ENCODE assay signal across 1 fruit fly cellular context in the genomic region with DNA sequence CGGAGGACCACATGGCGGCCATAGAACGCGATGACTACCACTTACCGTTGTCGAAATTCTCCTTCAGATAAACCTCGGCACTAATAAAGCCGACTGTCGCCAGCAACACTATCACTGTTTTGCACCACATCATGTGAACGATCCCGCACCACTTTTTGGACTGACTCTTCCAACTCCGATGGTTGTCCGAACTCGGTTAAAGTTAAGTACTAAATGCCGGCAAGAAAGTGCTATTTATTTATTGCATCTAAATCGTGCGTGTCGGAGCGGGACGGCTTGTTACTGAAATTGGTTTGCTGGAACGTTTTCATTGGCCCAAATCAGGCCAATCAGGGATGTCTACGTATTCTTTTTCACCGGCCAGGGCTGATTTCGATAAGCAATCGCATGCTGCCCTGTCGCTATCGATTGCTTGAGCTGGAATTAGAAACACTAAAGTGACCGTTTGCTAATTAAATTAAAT.
TF ChIP-seq lines count a peak whose summit lies in the region.

Gene Calr, minus strand, starts transcription at position 219 of the 463 bp plus-strand sequence.

TF ChIP-seq in whole organism, embryonic, 481 proteins besides CTCF, POLR2A, EP300 and RAD21 (continued from another document):
- peak; percentile 43 for TF ChIP-seq CG6854 (GFP tag; optimal IDR thresholded peaks at IDR 0.05; lab: Kevin White, UChicago)
- peak; percentile 44 for TF ChIP-seq ftz-f1 (GFP tag; optimal IDR thresholded peaks at IDR 0.05; lab: Kevin White, UChicago)
- TF ChIP-seq pros (GFP tag; optimal IDR thresholded peaks at IDR 0.05; lab: Kevin White, UChicago) = peak; percentile 53
- TF ChIP-seq CG11695 (GFP tag; IDR thresholded peaks at IDR 0.05; lab: Robert Waterston, UW) = no peak
- peak; percentile 63 for TF ChIP-seq zen (tag; optimal IDR thresholded peaks at IDR 0.05; lab: Kevin White, UChicago)
- no peak for TF ChIP-seq maf-S (GFP tag; optimal IDR thresholded peaks at IDR 0.05; lab: Kevin White, UChicago)
- TF ChIP-seq pho (GFP tag; optimal IDR thresholded peaks at IDR 0.05; lab: Kevin White, UChicago) = no peak
- TF ChIP-seq eyg (GFP tag; optimal IDR thresholded peaks at IDR 0.05; lab: Kevin White, UChicago) = peak; percentile 49
- TF ChIP-seq pita (GFP tag; optimal IDR thresholded peaks at IDR 0.05; lab: Kevin White, UChicago) = no peak
- peak; percentile 7 for TF ChIP-seq schlank (tag; optimal IDR thresholded peaks at IDR 0.05; lab: Kevin White, UChicago)
- TF ChIP-seq HmgZ (tag; optimal IDR thresholded peaks at IDR 0.05; lab: Kevin White, UChicago) = peak; percentile 51
- TF ChIP-seq sob (GFP tag; IDR thresholded peaks at IDR 0.05; lab: Robert Waterston, UW) = no peak
- TF ChIP-seq CG4328 (GFP tag; optimal IDR thresholded peaks at IDR 0.05; lab: Kevin White, UChicago) = peak; percentile 31
- peak; percentile 4 for TF ChIP-seq org-1 (GFP tag; optimal IDR thresholded peaks at IDR 0.05; lab: Kevin White, UChicago)
- peak; percentile 37 for TF ChIP-seq MTF-1 (GFP tag; optimal IDR thresholded peaks at IDR 0.05; lab: Kevin White, UChicago; ENCODE audit: borderline replicate concordance)
- peak; percentile 55 for TF ChIP-seq CG13894 (tag; optimal IDR thresholded peaks at IDR 0.05; lab: Kevin White, UChicago)
- TF ChIP-seq Optix (GFP tag; IDR thresholded peaks at IDR 0.05; lab: Robert Waterston, UW) = no peak
- peak; percentile 68 for TF ChIP-seq lilli (GFP tag; optimal IDR thresholded peaks at IDR 0.05; lab: Kevin White, UChicago)
- TF ChIP-seq CG8924 (tag; optimal IDR thresholded peaks at IDR 0.05; lab: Kevin White, UChicago) = peak; percentile 78
- TF ChIP-seq tin (GFP tag; optimal IDR thresholded peaks at IDR 0.05; lab: Kevin White, UChicago) = peak; percentile 21
- peak; percentile 100 for TF ChIP-seq Nf-YC (tag; optimal IDR thresholded peaks at IDR 0.05; lab: Kevin White, UChicago)
- no peak for TF ChIP-seq lmd (GFP tag; IDR thresholded peaks at IDR 0.05; lab: Robert Waterston, UW)
- TF ChIP-seq E2f1 (GFP tag; IDR thresholded peaks at IDR 0.05; lab: Robert Waterston, UW) = no peak
- peak; percentile 30 for TF ChIP-seq unpg (GFP tag; optimal IDR thresholded peaks at IDR 0.05; lab: Kevin White, UChicago)
- peak; percentile 29 for TF ChIP-seq kay (GFP tag; optimal IDR thresholded peaks at IDR 0.05; lab: Kevin White, UChicago)
- peak; percentile 32 for TF ChIP-seq CG18619 (GFP tag; optimal IDR thresholded peaks at IDR 0.05; lab: Kevin White, UChicago)
- TF ChIP-seq CG12219 (GFP tag; optimal IDR thresholded peaks at IDR 0.05; lab: Kevin White, UChicago) = peak; percentile 39
- peak; percentile 43 for TF ChIP-seq gcm2 (GFP tag; optimal IDR thresholded peaks at IDR 0.05; lab: Kevin White, UChicago)
- TF ChIP-seq CG10543 (GFP tag; optimal IDR thresholded peaks at IDR 0.05; lab: Kevin White, UChicago) = peak; percentile 34
- TF ChIP-seq dmrt11E (tag; optimal IDR thresholded peaks at IDR 0.05; lab: Kevin White, UChicago) = peak; percentile 27
- no peak for TF ChIP-seq Eip74EF (GFP tag; optimal IDR thresholded peaks at IDR 0.05; lab: Kevin White, UChicago)
- peak; percentile 46 for TF ChIP-seq Vsx1 (GFP tag; optimal IDR thresholded peaks at IDR 0.05; lab: Kevin White, UChicago)
- TF ChIP-seq stc (GFP tag; IDR thresholded peaks at IDR 0.05; lab: Robert Waterston, UW) = no peak
- no peak for TF ChIP-seq Ssrp (tag; optimal IDR thresholded peaks at IDR 0.05; lab: Kevin White, UChicago)
- no peak for TF ChIP-seq CG6683 (GFP tag; optimal IDR thresholded peaks at IDR 0.05; lab: Kevin White, UChicago)
- peak; percentile 31 for TF ChIP-seq Meics (GFP tag; optimal IDR thresholded peaks at IDR 0.05; lab: Kevin White, UChicago)
- peak; percentile 93 for TF ChIP-seq Lhr (GFP tag; optimal IDR thresholded peaks at IDR 0.05; lab: Kevin White, UChicago)
- TF ChIP-seq prd (optimal IDR thresholded peaks at IDR 0.05; lab: Kevin White, UChicago) = no peak
- TF ChIP-seq prd (GFP tag; IDR thresholded peaks at IDR 0.05; lab: Robert Waterston, UW) = no peak
- no peak for TF ChIP-seq CG5180 (GFP tag; optimal IDR thresholded peaks at IDR 0.05; lab: Kevin White, UChicago)
- TF ChIP-seq hbn (GFP tag; IDR thresholded peaks at IDR 0.05; lab: Robert Waterston, UW; ENCODE audit: partially characterized antibody) = no peak
- peak; percentile 72 for TF ChIP-seq nom (GFP tag; optimal IDR thresholded peaks at IDR 0.05; lab: Kevin White, UChicago)
- TF ChIP-seq vnd (GFP tag; IDR thresholded peaks at IDR 0.05; lab: Robert Waterston, UW; ENCODE audit: partially characterized antibody) = no peak
- TF ChIP-seq dpn (GFP tag; optimal IDR thresholded peaks at IDR 0.05; lab: Kevin White, UChicago) = peak; percentile 23 to 25
- TF ChIP-seq Spps (tag; optimal IDR thresholded peaks at IDR 0.05; lab: Kevin White, UChicago) = peak; percentile 38
- TF ChIP-seq Blimp-1 (GFP tag; optimal IDR thresholded peaks at IDR 0.05; lab: Kevin White, UChicago) = no peak
- TF ChIP-seq CG8359 (GFP tag; optimal IDR thresholded peaks at IDR 0.05; lab: Kevin White, UChicago; ENCODE audit: borderline replicate concordance) = no peak
- TF ChIP-seq NfI (GFP tag; optimal IDR thresholded peaks at IDR 0.05; lab: Kevin White, UChicago) = peak; percentile 58
- TF ChIP-seq chn (GFP tag; optimal IDR thresholded peaks at IDR 0.05; lab: Kevin White, UChicago) = peak; percentile 33
- TF ChIP-seq otp (GFP tag; IDR thresholded peaks at IDR 0.05; lab: Robert Waterston, UW) = no peak
- peak; percentile 83 for TF ChIP-seq Deaf1 (tag; optimal IDR thresholded peaks at IDR 0.05; lab: Kevin White, UChicago)
- TF ChIP-seq CG10565 (GFP tag; optimal IDR thresholded peaks at IDR 0.05; lab: Kevin White, UChicago) = no peak
- peak; percentile 87 for TF ChIP-seq MESR4 (GFP tag; optimal IDR thresholded peaks at IDR 0.05; lab: Kevin White, UChicago)
- peak; percentile 46 for TF ChIP-seq grau (tag; optimal IDR thresholded peaks at IDR 0.05; lab: Kevin White, UChicago)
- no peak for TF ChIP-seq gsb (GFP tag; IDR thresholded peaks at IDR 0.05; lab: Robert Waterston, UW)
- peak; percentile 61 for TF ChIP-seq kni (GFP tag; optimal IDR thresholded peaks at IDR 0.05; lab: Kevin White, UChicago)
- peak; percentile 26 for TF ChIP-seq grn (GFP tag; optimal IDR thresholded peaks at IDR 0.05; lab: Kevin White, UChicago)
- TF ChIP-seq fd64A (GFP tag; optimal IDR thresholded peaks at IDR 0.05; lab: Kevin White, UChicago) = peak; percentile 8
- TF ChIP-seq CHES-1-like (GFP tag; optimal IDR thresholded peaks at IDR 0.05; lab: Kevin White, UChicago) = peak; percentile 50
- no peak for TF ChIP-seq CG16815 (GFP tag; optimal IDR thresholded peaks at IDR 0.05; lab: Kevin White, UChicago)
- TF ChIP-seq CG2875 (GFP tag; optimal IDR thresholded peaks at IDR 0.05; lab: Kevin White, UChicago) = peak; percentile 52
- peak; percentile 78 for TF ChIP-seq CG12659 (GFP tag; optimal IDR thresholded peaks at IDR 0.05; lab: Kevin White, UChicago)
- peak; percentile 34 for TF ChIP-seq Bdp1 (GFP tag; optimal IDR thresholded peaks at IDR 0.05; lab: Kevin White, UChicago)
- peak; percentile 54 for TF ChIP-seq Sry-δ (GFP tag; optimal IDR thresholded peaks at IDR 0.05; lab: Kevin White, UChicago)
- TF ChIP-seq Dp (GFP tag; optimal IDR thresholded peaks at IDR 0.05; lab: Kevin White, UChicago) = peak; percentile 51
- peak; percentile 57 for TF ChIP-seq CG9727 (GFP tag; optimal IDR thresholded peaks at IDR 0.05; lab: Kevin White, UChicago)
- no peak for TF ChIP-seq dmrt99B (tag; optimal IDR thresholded peaks at IDR 0.05; lab: Kevin White, UChicago)
- TF ChIP-seq ab (GFP tag; optimal IDR thresholded peaks at IDR 0.05; lab: Kevin White, UChicago) = peak; percentile 53
- TF ChIP-seq bsh (GFP tag; optimal IDR thresholded peaks at IDR 0.05; lab: Kevin White, UChicago) = peak in 1 of 2 experiments; percentile 9
- TF ChIP-seq lab (GFP tag; optimal IDR thresholded peaks at IDR 0.05; lab: Kevin White, UChicago) = peak; percentile 71
- peak; percentile 92 for TF ChIP-seq Ets97D (GFP tag; optimal IDR thresholded peaks at IDR 0.05; lab: Kevin White, UChicago)
- peak; percentile 31 for TF ChIP-seq ERR (GFP tag; optimal IDR thresholded peaks at IDR 0.05; lab: Kevin White, UChicago)
- TF ChIP-seq CG43689 (GFP tag; IDR thresholded peaks at IDR 0.05; lab: Robert Waterston, UW) = no peak
- peak; percentile 43 for TF ChIP-seq CG31365 (tag; optimal IDR thresholded peaks at IDR 0.05; lab: Kevin White, UChicago)
- TF ChIP-seq CG5953 (GFP tag; IDR thresholded peaks at IDR 0.05; lab: Robert Waterston, UW) = no peak
- TF ChIP-seq sna (GFP tag; IDR thresholded peaks at IDR 0.05; lab: Robert Waterston, UW; ENCODE audit: partially characterized antibody) = no peak
